Worm (Caenorhabditis elegans) whole organism, young adult: ENCODE measurements around the gene F46C3.2.

Source experiments
- T26A5.8 ChIP-seq: sonication (generic microtip); optimal IDR thresholded peaks from 2 replicates; lab custom pipeline; 2016; ENCODE audit warnings: missing genetic modification characterization, missing compliant biosample characterization
- aptf-3 ChIP-seq: fragments of 200-800 bp; sonication (Bioruptor generic); IDR thresholded peaks from 2 replicates; pipeline ENCODE4 v1.3.6; 2022; ENCODE audit warnings: missing genetic modification characterization, missing compliant biosample characterization
- cebp-1 ChIP-seq, 2 experiments: fragments of 200-800 bp in 1 of 2; sonication (Bioruptor generic) in 1 of 2; sonication (generic microtip) in 1 of 2; IDR thresholded peaks in 1 of 2; optimal IDR thresholded peaks in 1 of 2; 2 replicates each; pipeline versions ENCODE4 v1.3.6 to Lab custom; 2017 to 2022; ENCODE audit warnings: missing compliant biosample characterization in 2 of 2, missing genetic modification characterization in 2 of 2, mild to moderate bottlenecking in 1 of 2, missing genetic modification reagents in 1 of 2, moderate library complexity in 1 of 2
- ceh-58 ChIP-seq: fragments of 200-800 bp; sonication (Bioruptor generic); IDR thresholded peaks from 2 replicates; pipeline ENCODE4 v1.3.6; 2022; ENCODE audit warnings: missing genetic modification characterization, missing compliant biosample characterization
- ceh-91 ChIP-seq: fragments of 200-800 bp; sonication (Bioruptor generic); IDR thresholded peaks from 2 replicates; pipeline ENCODE4 v1.3.6; 2022; ENCODE audit warnings: missing genetic modification reagents, missing genetic modification characterization, missing compliant biosample characterization
- him-1 ChIP-seq: sonication (generic microtip); optimal IDR thresholded peaks from 2 replicates; lab custom pipeline; 2016; ENCODE audit warnings: missing genotype, missing genetic modification reagents, missing genetic modification characterization, missing compliant biosample characterization
- hmg-1.2 ChIP-seq: fragments of 200-800 bp; sonication (Bioruptor generic); IDR thresholded peaks from 2 replicates; pipeline ENCODE4 v1.3.6; 2022; ENCODE audit warnings: missing genetic modification reagents, missing genetic modification characterization, missing compliant biosample characterization
- hmg-20 ChIP-seq: fragments of 200-800 bp; sonication (Bioruptor generic); IDR thresholded peaks from 2 replicates; pipeline ENCODE4 v1.3.6; 2022; ENCODE audit warnings: missing genetic modification reagents, missing genetic modification characterization, missing compliant biosample characterization
- lin-35 ChIP-seq, 3 experiments: fragments of 150-350 bp in 2 of 3; sonication (generic microtip) in 1 of 3; optimal IDR thresholded peaks; 2 replicates each; lab custom pipeline; 2014 to 2018; ENCODE audit warnings: missing biosample characterization in 3 of 3, missing genetic modification characterization in 3 of 3, missing genetic modification reagents in 3 of 3
- snpc-4 ChIP-seq, 5 experiments: fragments of 150-350 bp in 1 of 5; sonication (generic microtip) in 4 of 5; optimal IDR thresholded peaks; 2 replicates each; lab custom pipeline; 2014 to 2018; ENCODE audit warnings: missing genetic modification characterization in 5 of 5, missing biosample characterization in 3 of 5, antibody characterized with exemption in 2 of 5, mild to moderate bottlenecking in 2 of 5, missing compliant biosample characterization in 2 of 5, missing genotype in 2 of 5, moderate library complexity in 2 of 5, missing genetic modification reagents in 1 of 5
- unc-62 ChIP-seq: fragments of 150-350 bp; optimal IDR thresholded peaks from 2 replicates; lab custom pipeline; 2014; ENCODE audit warnings: missing biosample characterization, missing genetic modification reagents, missing genetic modification characterization

DNA sequence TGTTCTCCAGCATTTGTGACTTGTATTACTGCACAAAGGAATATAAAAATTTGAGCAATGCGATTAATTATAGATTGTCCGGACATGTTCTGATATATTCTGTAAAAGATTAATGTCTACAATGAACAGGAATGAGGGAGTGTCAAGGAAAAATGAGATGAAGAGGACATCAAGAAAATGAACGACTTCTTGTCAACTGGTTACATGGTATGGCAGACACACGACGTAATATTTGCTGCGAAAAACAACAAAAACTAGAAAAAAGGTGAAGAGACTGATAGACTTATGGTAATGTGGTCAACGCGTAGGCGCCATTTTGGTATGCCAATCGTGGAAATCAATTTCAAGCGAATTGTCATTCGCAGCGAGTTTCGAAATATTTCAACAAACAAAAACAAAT is 28.0 kb upstream of the F46C3.2 start, which contains the start of gene igeg-2:
- no peak for TF ChIP-seq unc-62
- no peak for TF ChIP-seq aptf-3 (GFP tag; lab: Robert Waterston, UW)
- TF ChIP-seq lin-35 (GFP tag; optimal IDR thresholded peaks at IDR 0.05; lab: Kevin White, UChicago): no peak
- no peak for TF ChIP-seq snpc-4 (GFP tag; optimal IDR thresholded peaks at IDR 0.05; lab: Kevin White, UChicago)
- no peak for TF ChIP-seq snpc-4 (tag; optimal IDR thresholded peaks at IDR 0.05; lab: Kevin White, UChicago)
- no peak for TF ChIP-seq ceh-58 (GFP tag; lab: Robert Waterston, UW)
- no peak for TF ChIP-seq ceh-91 (GFP tag; lab: Robert Waterston, UW)
- TF ChIP-seq him-1: no peak
- no peak for TF ChIP-seq hmg-1.2
- no peak for TF ChIP-seq hmg-20
- no peak for TF ChIP-seq T26A5.8 (tag; lab: Kevin White, UChicago)
- TF ChIP-seq cebp-1 (GFP tag; IDR thresholded peaks at IDR 0.05; lab: Robert Waterston, UW): no peak
- no peak for TF ChIP-seq cebp-1 (tag; optimal IDR thresholded peaks at IDR 0.05; lab: Kevin White, UChicago)
